Worm (Caenorhabditis elegans) whole organism, L4/young adult: ENCODE measurements around the gene mdt-17.

Experiments
- dao-5 ChIP-seq: sonication (generic microtip); optimal IDR thresholded peaks from 2 replicates; lab custom pipeline; 2016; ENCODE audit warnings: missing genotype, missing genetic modification characterization, moderate library complexity, missing compliant biosample characterization
- him-1 ChIP-seq: sonication (generic microtip); optimal IDR thresholded peaks from 2 replicates; lab custom pipeline; 2016; ENCODE audit warnings: missing genotype, missing genetic modification reagents, missing genetic modification characterization, missing compliant biosample characterization

ce11 chrV:20297650-20298049, 30.6 kb upstream of the mdt-17 start, which contains the start of gene ZC15.5:
- TF ChIP-seq dao-5 (tag; lab: Kevin White, UChicago) (no peak), him-1 (tag; lab: Kevin White, UChicago) (no peak)
